Fruit fly (Drosophila melanogaster): ENCODE measurements around the gene CG31128.

Gene CG31128

dm6 chr3R:24474760-24475159 is 5.6 kb downstream of the CG31128 start (continued):
- TF ChIP-seq CG2202 (tag; optimal IDR thresholded peaks at IDR 0.05): no peak
- TF ChIP-seq ftz-f1 (GFP tag; optimal IDR thresholded peaks at IDR 0.05): no peak
- TF ChIP-seq CG3163 (GFP tag; optimal IDR thresholded peaks at IDR 0.05): no peak
- TF ChIP-seq ssp (GFP tag; IDR thresholded peaks at IDR 0.05): no peak
- TF ChIP-seq Fer3 (tag; optimal IDR thresholded peaks at IDR 0.05): peak; percentile 28
- TF ChIP-seq yki (optimal IDR thresholded peaks at IDR 0.05): no peak
- no peak for TF ChIP-seq da (GFP tag; optimal IDR thresholded peaks at IDR 0.05)
- peak; percentile 42 for TF ChIP-seq CG34376 (GFP tag; optimal IDR thresholded peaks at IDR 0.05)
- no peak for TF ChIP-seq peb (GFP tag; IDR thresholded peaks at IDR 0.05)
- no peak for TF ChIP-seq CG9797 (GFP tag; optimal IDR thresholded peaks at IDR 0.05)
- TF ChIP-seq Usf (GFP tag; optimal IDR thresholded peaks at IDR 0.05): no peak
- no peak for TF ChIP-seq gcm (GFP tag; optimal IDR thresholded peaks at IDR 0.05)
- no peak for TF ChIP-seq gfzf (GFP tag; optimal IDR thresholded peaks at IDR 0.05)
- no peak for TF ChIP-seq HmgD (GFP tag; optimal IDR thresholded peaks at IDR 0.05)
- TF ChIP-seq CG12769 (tag; optimal IDR thresholded peaks at IDR 0.05): peak; percentile 35
- no peak for TF ChIP-seq bowl (GFP tag; IDR thresholded peaks at IDR 0.05)
- no peak for TF ChIP-seq exex (tag; optimal IDR thresholded peaks at IDR 0.05)
- no peak for TF ChIP-seq CG11093 (GFP tag; IDR thresholded peaks at IDR 0.05)
- no peak for TF ChIP-seq Spps (tag; optimal IDR thresholded peaks at IDR 0.05)
- no peak for TF ChIP-seq tio (GFP tag; optimal IDR thresholded peaks at IDR 0.05)
- TF ChIP-seq run (tag; optimal IDR thresholded peaks at IDR 0.05): no peak
- TF ChIP-seq CG4404 (GFP tag; IDR thresholded peaks at IDR 0.05): no peak
- no peak for TF ChIP-seq unpg (GFP tag; optimal IDR thresholded peaks at IDR 0.05)
- TF ChIP-seq ac (GFP tag; optimal IDR thresholded peaks at IDR 0.05): no peak
- TF ChIP-seq ro (GFP tag; IDR thresholded peaks at IDR 0.05): no peak
- no peak for TF ChIP-seq CG5180 (GFP tag; optimal IDR thresholded peaks at IDR 0.05)
- TF ChIP-seq CG1647 (GFP tag; optimal IDR thresholded peaks at IDR 0.05): no peak
- TF ChIP-seq CG6683 (GFP tag; optimal IDR thresholded peaks at IDR 0.05): peak; percentile 10
- TF ChIP-seq eve (GFP tag; optimal IDR thresholded peaks at IDR 0.05): no peak
- peak; percentile 25 for TF ChIP-seq PHDP (tag; optimal IDR thresholded peaks at IDR 0.05)
- TF ChIP-seq sisA (GFP tag; IDR thresholded peaks at IDR 0.05): no peak
- TF ChIP-seq CG16813 (GFP tag; IDR thresholded peaks at IDR 0.05; ENCODE audit: partially characterized antibody): no peak
- no peak for TF ChIP-seq grn (GFP tag; optimal IDR thresholded peaks at IDR 0.05)
- no peak for TF ChIP-seq jing (GFP tag; optimal IDR thresholded peaks at IDR 0.05)
- TF ChIP-seq CG4424 (GFP tag; optimal IDR thresholded peaks at IDR 0.05): no peak
- TF ChIP-seq sqz (GFP tag; optimal IDR thresholded peaks at IDR 0.05): no peak
- TF ChIP-seq CG15073 (GFP tag; optimal IDR thresholded peaks at IDR 0.05): no peak
- no peak for TF ChIP-seq Six4 (GFP tag; optimal IDR thresholded peaks at IDR 0.05)
- no peak for TF ChIP-seq CG16863 (GFP tag; optimal IDR thresholded peaks at IDR 0.05)
- TF ChIP-seq CG11723 (GFP tag; optimal IDR thresholded peaks at IDR 0.05): no peak
- no peak for TF ChIP-seq CG4282 (GFP tag; optimal IDR thresholded peaks at IDR 0.05)
- no peak for TF ChIP-seq sob (GFP tag; IDR thresholded peaks at IDR 0.05)
- TF ChIP-seq CG10565 (GFP tag; optimal IDR thresholded peaks at IDR 0.05): no peak
- no peak for TF ChIP-seq CG7357 (GFP tag; IDR thresholded peaks at IDR 0.05)
- TF ChIP-seq slbo (GFP tag; IDR thresholded peaks at IDR 0.05): peak; percentile 35; the same call in 1 of the 2 replicates
- TF ChIP-seq pita (GFP tag; optimal IDR thresholded peaks at IDR 0.05): no peak
- no peak for TF ChIP-seq CG4617 (GFP tag; optimal IDR thresholded peaks at IDR 0.05; ENCODE audit: borderline replicate concordance)
- no peak for TF ChIP-seq fru (optimal IDR thresholded peaks at IDR 0.05)
- TF ChIP-seq Dfd (GFP tag; optimal IDR thresholded peaks at IDR 0.05): no peak
- TF ChIP-seq CG14014 (GFP tag; IDR thresholded peaks at IDR 0.05): peak; percentile 49; the same call in 1 of the 2 replicates
- no peak for TF ChIP-seq Ada2b (GFP tag; IDR thresholded peaks at IDR 0.05)
- TF ChIP-seq dmrt11E (tag; optimal IDR thresholded peaks at IDR 0.05): no peak
- no peak for TF ChIP-seq Sry-β (GFP tag; optimal IDR thresholded peaks at IDR 0.05)

Measured in whole organism, embryonic.